Worm (Caenorhabditis elegans): ENCODE measurements around the gene grdn-1.

DNA sequence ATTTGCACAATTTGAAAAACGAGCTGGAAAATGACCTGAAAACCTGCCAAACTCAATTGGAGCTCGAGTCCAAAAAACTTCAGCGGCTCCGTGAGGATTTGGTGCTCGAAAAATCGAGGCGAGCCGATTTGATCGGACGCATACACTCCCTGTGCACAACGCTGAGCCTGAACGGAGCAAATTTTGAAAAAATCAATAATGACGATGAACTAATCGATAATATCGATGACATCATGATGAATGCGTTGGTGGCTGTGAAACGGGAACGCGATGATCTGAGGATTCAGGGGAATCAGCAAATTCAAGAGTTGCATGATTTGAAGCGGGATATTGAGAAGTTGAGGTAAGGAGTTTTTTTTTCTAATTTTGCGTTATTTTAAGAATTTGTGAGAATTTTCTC lies 13.0 kb downstream of the grdn-1 start:
- TF ChIP-seq snpc-4 (tag; optimal IDR thresholded peaks at IDR 0.05) = no peak
- no peak for TF ChIP-seq nhr-237 (tag; optimal IDR thresholded peaks at IDR 0.05)
- TF ChIP-seq blmp-1 (tag; optimal IDR thresholded peaks at IDR 0.05) = no peak
- no peak for TF ChIP-seq nhr-12 (tag; optimal IDR thresholded peaks at IDR 0.05)
- TF ChIP-seq mab-5 (tag; optimal IDR thresholded peaks at IDR 0.05) = no peak
- TF ChIP-seq lsy-2 (tag; optimal IDR thresholded peaks at IDR 0.05) = no peak
